Fruit fly (Drosophila melanogaster) whole organism, embryonic: ENCODE measurements around the gene nop5.

Experiments
- BEAF-32 ChIP-seq: fragments of 200-800 bp; sonication (Bioruptor generic); optimal IDR thresholded peaks from 3 replicates; lab custom pipeline; 2017; ENCODE audit warnings: missing biosample characterization, missing genetic modification characterization, mild to moderate bottlenecking, moderate library complexity, missing genetic modification reagents
- C15 ChIP-seq: fragments of 200-800 bp; sonication (Bioruptor generic); IDR thresholded peaks from 3 replicates; pipeline ENCODE4 v1.3.6; 2022; ENCODE audit warnings: missing biosample characterization, missing genetic modification characterization
- CG10267 ChIP-seq: fragments of 200-800 bp; sonication (Bioruptor generic); optimal IDR thresholded peaks from 2 replicates; lab custom pipeline; 2018; ENCODE audit warnings: missing biosample characterization, mild to moderate bottlenecking, missing genetic modification characterization, moderate library complexity
- CG12659 ChIP-seq: fragments of 200-800 bp; sonication (Bioruptor generic); optimal IDR thresholded peaks from 3 replicates; lab custom pipeline; 2017; ENCODE audit warnings: mild to moderate bottlenecking, missing biosample characterization, missing genetic modification reagents, missing genetic modification characterization
- CG12744 ChIP-seq: fragments of 200-800 bp; sonication (Bioruptor generic); optimal IDR thresholded peaks from 2 replicates; lab custom pipeline; 2016; ENCODE audit warnings: missing biosample characterization, missing genetic modification characterization
- CG13287 ChIP-seq: fragments of 200-800 bp; sonication (Bioruptor generic); IDR thresholded peaks from 2 replicates; pipeline ENCODE4 v1.3.6; 2022; ENCODE audit warnings: missing biosample characterization, missing genetic modification characterization; ENCODE audit not compliant: partially characterized antibody
- CG14710 ChIP-seq: fragments of 200-800 bp; sonication (Bioruptor generic); optimal IDR thresholded peaks from 3 replicates; lab custom pipeline; 2019; ENCODE audit warnings: missing biosample characterization, mild to moderate bottlenecking, missing genetic modification characterization, moderate library complexity
- CG15514 ChIP-seq: fragments of 200-800 bp; sonication (Bioruptor generic); optimal IDR thresholded peaks from 3 replicates; lab custom pipeline; 2017; ENCODE audit warnings: missing biosample characterization, missing genetic modification characterization, mild to moderate bottlenecking, moderate library complexity, missing genetic modification reagents
- CG15601 ChIP-seq: fragments of 200-800 bp; sonication (Bioruptor generic); optimal IDR thresholded peaks from 3 replicates; lab custom pipeline; 2019; ENCODE audit warnings: missing biosample characterization, mild to moderate bottlenecking, missing genetic modification characterization, moderate library complexity
- CG1603 ChIP-seq: fragments of 200-800 bp; sonication (Bioruptor generic); optimal IDR thresholded peaks from 2 replicates; lab custom pipeline; 2019; ENCODE audit warnings: missing biosample characterization, mild to moderate bottlenecking, missing genetic modification characterization, moderate library complexity
- CG17186 ChIP-seq: fragments of 200-800 bp; sonication (Bioruptor generic); optimal IDR thresholded peaks from 3 replicates; lab custom pipeline; 2017; ENCODE audit warnings: missing biosample characterization, missing genetic modification reagents, missing genetic modification characterization
- CG17568 ChIP-seq: fragments of 200-800 bp; sonication (Bioruptor generic); optimal IDR thresholded peaks from 2 replicates; lab custom pipeline; 2018; ENCODE audit warnings: missing biosample characterization, mild to moderate bottlenecking, missing genetic modification characterization, moderate library complexity
- CG17829 ChIP-seq: fragments of 200-800 bp; optimal IDR thresholded peaks from 2 replicates; lab custom pipeline; 2019; ENCODE audit warnings: missing biosample characterization, mild to moderate bottlenecking, missing genetic modification characterization, moderate library complexity
- CG2116 ChIP-seq: fragments of 200-800 bp; sonication (Bioruptor generic); optimal IDR thresholded peaks from 3 replicates; lab custom pipeline; 2018; ENCODE audit warnings: missing biosample characterization, mild to moderate bottlenecking, missing genetic modification characterization
- CG2712 ChIP-seq: fragments of 200-800 bp; optimal IDR thresholded peaks from 3 replicates; lab custom pipeline; 2019; ENCODE audit warnings: missing biosample characterization, mild to moderate bottlenecking, missing genetic modification characterization, moderate library complexity
- CG30020 ChIP-seq: fragments of 200-800 bp; optimal IDR thresholded peaks from 2 replicates; lab custom pipeline; 2019; ENCODE audit warnings: missing biosample characterization, mild to moderate bottlenecking, missing genetic modification characterization, moderate library complexity
- CG4617 ChIP-seq: fragments of 200-800 bp; sonication (Bioruptor generic); optimal IDR thresholded peaks from 3 replicates; lab custom pipeline; 2016; ENCODE audit warnings: missing biosample characterization, missing genetic modification characterization, borderline replicate concordance
- CG9797 ChIP-seq: fragments of 200-800 bp; sonication (Bioruptor generic); optimal IDR thresholded peaks from 3 replicates; lab custom pipeline; 2018; ENCODE audit warnings: missing biosample characterization, mild to moderate bottlenecking, missing genetic modification characterization
- CrebB ChIP-seq: fragments of 200-800 bp; sonication (Bioruptor generic); optimal IDR thresholded peaks from 3 replicates; lab custom pipeline; 2018; ENCODE audit warnings: missing biosample characterization, mild to moderate bottlenecking, missing genetic modification characterization
- Dp ChIP-seq: fragments of 200-800 bp; sonication (Bioruptor generic); optimal IDR thresholded peaks from 2 replicates; lab custom pipeline; 2018; ENCODE audit warnings: missing biosample characterization, mild to moderate bottlenecking, missing genetic modification characterization, moderate library complexity
- E2f2 ChIP-seq: fragments of 200-800 bp; sonication (Bioruptor generic); IDR thresholded peaks from 2 replicates; pipeline ENCODE4 v1.3.6; 2022; ENCODE audit warnings: missing biosample characterization, missing genetic modification characterization
- Ets97D ChIP-seq: fragments of 200-800 bp; sonication (Bioruptor generic); optimal IDR thresholded peaks from 3 replicates; lab custom pipeline; 2016; ENCODE audit warnings: missing biosample characterization, missing genetic modification characterization
- HmgZ ChIP-seq: fragments of 200-800 bp; sonication (Bioruptor generic); optimal IDR thresholded peaks from 2 replicates; lab custom pipeline; 2018; ENCODE audit warnings: missing biosample characterization, mild to moderate bottlenecking, missing genetic modification characterization
- Hr3 ChIP-seq: fragments of 200-800 bp; sonication (Bioruptor generic); optimal IDR thresholded peaks from 3 replicates; lab custom pipeline; 2016; ENCODE audit warnings: missing biosample characterization, missing genetic modification characterization
- Hr39 ChIP-seq: fragments of >200 bp; optimal IDR thresholded peaks from 2 replicates; lab custom pipeline; 2017
- MBD-R2 ChIP-seq: fragments of 200-800 bp; sonication (Bioruptor generic); IDR thresholded peaks from 2 replicates; pipeline ENCODE4 v1.3.6; 2022; ENCODE audit warnings: missing biosample characterization, missing genetic modification characterization
- MESR4 ChIP-seq: fragments of 200-800 bp; sonication (Bioruptor generic); optimal IDR thresholded peaks from 2 replicates; lab custom pipeline; 2018; ENCODE audit warnings: missing biosample characterization, mild to moderate bottlenecking, missing genetic modification characterization, moderate library complexity
- MTF-1 ChIP-seq: fragments of 200-800 bp; sonication (Bioruptor generic); optimal IDR thresholded peaks from 2 replicates; lab custom pipeline; 2018; ENCODE audit warnings: missing biosample characterization, mild to moderate bottlenecking, missing genetic modification characterization, borderline replicate concordance
- Med ChIP-seq: fragments of 200-800 bp; sonication (Bioruptor generic); peaks from one replicate; lab custom pipeline; 2016; ENCODE audit warnings: missing biosample characterization, missing genetic modification characterization, mild to moderate bottlenecking, inconsistent platforms, moderate library complexity
- Myb ChIP-seq: fragments of 200-800 bp; sonication (Bioruptor generic); optimal IDR thresholded peaks from 2 replicates; lab custom pipeline; 2016; ENCODE audit warnings: missing biosample characterization, missing genetic modification characterization
- Stat92E ChIP-seq, 3 experiments: fragments of >200 bp in 2 of 3; fragments of 200-800 bp in 1 of 3; sonication (Bioruptor generic) in 1 of 3; optimal IDR thresholded peaks; 2 replicates each; lab custom pipeline; 2017 to 2019; ENCODE audit warnings: missing biosample characterization in 3 of 3, missing genetic modification characterization in 3 of 3, mild to moderate bottlenecking in 1 of 3, moderate library complexity in 1 of 3
- Taf1 ChIP-seq: fragments of 200-800 bp; sonication (Bioruptor generic); IDR thresholded peaks from 2 replicates; pipeline ENCODE4 v1.3.6; 2022; ENCODE audit warnings: missing biosample characterization, missing genetic modification characterization
- YL-1 ChIP-seq: fragments of 200-800 bp; sonication (Bioruptor generic); optimal IDR thresholded peaks from 3 replicates; lab custom pipeline; 2017; ENCODE audit warnings: missing biosample characterization, mild to moderate bottlenecking, missing genetic modification characterization
- cad ChIP-seq: fragments of >200 bp; optimal IDR thresholded peaks from 2 replicates; lab custom pipeline; 2017; ENCODE audit warnings: missing biosample characterization, missing genetic modification characterization
- dm ChIP-seq: fragments of 200-800 bp; sonication (Bioruptor generic); optimal IDR thresholded peaks from 3 replicates; lab custom pipeline; 2016; ENCODE audit warnings: missing biosample characterization, missing genetic modification characterization
- fd102C ChIP-seq: fragments of 200-800 bp; sonication (Bioruptor generic); optimal IDR thresholded peaks from 2 replicates; lab custom pipeline; 2018; ENCODE audit warnings: missing biosample characterization, mild to moderate bottlenecking, missing genetic modification characterization, moderate library complexity
- gfzf ChIP-seq: fragments of 200-800 bp; sonication (Bioruptor generic); optimal IDR thresholded peaks from 2 replicates; lab custom pipeline; 2016; ENCODE audit warnings: missing biosample characterization, mild to moderate bottlenecking, missing genetic modification characterization, moderate library complexity
- gsb-n ChIP-seq: fragments of 200-800 bp; sonication (Bioruptor generic); optimal IDR thresholded peaks from 3 replicates; lab custom pipeline; 2018; ENCODE audit warnings: missing biosample characterization, mild to moderate bottlenecking, missing genetic modification characterization
- hkb ChIP-seq, 2 experiments: fragments of 200-800 bp in 1 of 2; fragments of >200 bp in 1 of 2; sonication (Bioruptor generic) in 1 of 2; IDR thresholded peaks in 1 of 2; optimal IDR thresholded peaks in 1 of 2; 2 replicates each; pipeline versions ENCODE4 v1.3.6 to Lab custom; 2017 to 2022; ENCODE audit warnings: missing biosample characterization in 1 of 2, missing genetic modification characterization in 1 of 2
- nmo ChIP-seq: fragments of 200-800 bp; sonication (Bioruptor generic); optimal IDR thresholded peaks from 2 replicates; lab custom pipeline; 2018; ENCODE audit warnings: missing biosample characterization, mild to moderate bottlenecking, missing genetic modification characterization, moderate library complexity
- pan ChIP-seq, 4 experiments: fragments of >200 bp in 3 of 4; fragments of 200-800 bp in 1 of 4; sonication (Bioruptor generic) in 1 of 4; optimal IDR thresholded peaks in 3 of 4; IDR thresholded peaks in 1 of 4; 2 replicates each; pipeline versions ENCODE4 v1.3.6 to Lab custom; 2017 to 2022; ENCODE audit warnings: missing biosample characterization in 2 of 4, missing genetic modification characterization in 2 of 4, mixed read lengths in 1 of 4
- phol ChIP-seq: fragments of 200-800 bp; sonication (Bioruptor generic); optimal IDR thresholded peaks from 3 replicates; lab custom pipeline; 2018; ENCODE audit warnings: missing biosample characterization, mild to moderate bottlenecking, missing genetic modification characterization, moderate library complexity
- pum ChIP-seq: fragments of 200-800 bp; sonication (Bioruptor generic); optimal IDR thresholded peaks from 2 replicates; lab custom pipeline; 2016; ENCODE audit warnings: missing biosample characterization, missing genetic modification characterization
- pzg ChIP-seq: fragments of 200-800 bp; sonication (Bioruptor generic); optimal IDR thresholded peaks from 3 replicates; lab custom pipeline; 2018; ENCODE audit warnings: missing biosample characterization, mild to moderate bottlenecking, missing genetic modification characterization, moderate library complexity
- sob ChIP-seq: fragments of 200-800 bp; sonication (Bioruptor generic); IDR thresholded peaks from 2 replicates; pipeline ENCODE4 v1.3.6; 2022; ENCODE audit warnings: missing biosample characterization, missing genetic modification characterization
- stwl ChIP-seq: fragments of 200-800 bp; sonication (Bioruptor generic); optimal IDR thresholded peaks from 3 replicates; lab custom pipeline; 2018; ENCODE audit warnings: missing biosample characterization, mild to moderate bottlenecking, missing genetic modification characterization, moderate library complexity
- trem ChIP-seq: fragments of 200-800 bp; optimal IDR thresholded peaks from 3 replicates; lab custom pipeline; 2019; ENCODE audit warnings: missing biosample characterization, mild to moderate bottlenecking, missing genetic modification characterization, moderate library complexity
- zfh2 ChIP-seq: fragments of 200-800 bp; sonication (Bioruptor generic); optimal IDR thresholded peaks from 2 replicates; lab custom pipeline; 2016; ENCODE audit warnings: missing biosample characterization, missing genetic modification characterization

The nop5 gene

dm6 chr2L:6945088-6945487, 26.5 kb upstream of the nop5 start, which contains the start of gene Fgop2:
Gene Fgop2 (minus strand): TSS chr2L:6945289.
- TF ChIP-seq CG4617 (peak; percentile 80), CG1603 (peak; percentile 51), YL-1 (peak; percentile 72), MTF-1 (GFP tag; lab: Kevin White, UChicago) (no peak), zfh2 (GFP tag; lab: Kevin White, UChicago) (no peak), Hr39 (lab: Kevin White, UChicago) (no peak), Ets97D (peak; percentile 20), CG10267 (tag; lab: Kevin White, UChicago) (peak; percentile 30), pan (optimal IDR thresholded peaks at IDR 0.05; lab: Kevin White, UChicago) (no peak), pan (GFP tag; optimal IDR thresholded peaks at IDR 0.05 in 1 of 2, IDR thresholded peaks at IDR 0.05 in 1 of 2) (no peak), HmgZ (peak; percentile 19), CG12744 (GFP tag; lab: Kevin White, UChicago) (no peak), stwl (tag; lab: Kevin White, UChicago) (peak; percentile 83), dm (GFP tag; lab: Kevin White, UChicago) (no peak), CG2116 (GFP tag; lab: Kevin White, UChicago) (peak; percentile 6), CG30020 (tag; lab: Kevin White, UChicago) (peak; percentile 13), Myb (GFP tag; lab: Kevin White, UChicago) (peak; percentile 4), C15 (no peak), CrebB (no peak), nmo (GFP tag; lab: Kevin White, UChicago) (peak; percentile 8), trem (tag; lab: Kevin White, UChicago) (peak; percentile 41), CG13287 (GFP tag; lab: Robert Waterston, UW) (peak; percentile 38; the same call in 1 of the 2 replicates), hkb (optimal IDR thresholded peaks at IDR 0.05; lab: Kevin White, UChicago) (no peak), hkb (GFP tag; IDR thresholded peaks at IDR 0.05; lab: Robert Waterston, UW) (no peak), CG15514 (peak; percentile 84), Dp (peak; percentile 74), Hr3 (GFP tag; lab: Kevin White, UChicago) (peak; percentile 36), CG2712 (peak; percentile 4), Taf1 (no peak), Med (GFP tag; lab: Kevin White, UChicago) (peak; percentile 47), E2f2 (GFP tag; lab: Robert Waterston, UW) (peak; percentile 82), phol (tag; lab: Kevin White, UChicago) (peak; percentile 15), sob (peak; percentile 20; the same call in 1 of the 2 replicates), MESR4 (GFP tag; lab: Kevin White, UChicago) (peak; percentile 81), MBD-R2 (peak; percentile 69), fd102C (GFP tag; lab: Kevin White, UChicago) (no peak), CG17568 (GFP tag; lab: Kevin White, UChicago) (no peak), gsb-n (no peak), cad (GFP tag; lab: Kevin White, UChicago) (peak; percentile 31), pum (GFP tag; lab: Kevin White, UChicago) (no peak), CG9797 (GFP tag; lab: Kevin White, UChicago) (peak; percentile 70), CG14710 (tag; lab: Kevin White, UChicago) (peak; percentile 41), pzg (GFP tag; lab: Kevin White, UChicago) (peak; percentile 61), CG12659 (peak; percentile 26), CG15601 (tag; lab: Kevin White, UChicago) (peak; percentile 49), BEAF-32 (GFP tag; lab: Kevin White, UChicago) (peak; percentile 25), CG17829 (peak; percentile 21), gfzf (GFP tag; lab: Kevin White, UChicago) (peak; percentile 91), CG17186 (GFP tag; lab: Kevin White, UChicago) (no peak), Stat92E (GFP tag; optimal IDR thresholded peaks at IDR 0.05; lab: Kevin White, UChicago) (no peak)
- TF ChIP-seq, all 482 proteins: peak for 32
